Worm (Caenorhabditis elegans): ENCODE results near the gene cam-1.
A peak's percentile ranks its signal among the peaks of the same experiment; 100 is the strongest.

Gene cam-1

DNA sequence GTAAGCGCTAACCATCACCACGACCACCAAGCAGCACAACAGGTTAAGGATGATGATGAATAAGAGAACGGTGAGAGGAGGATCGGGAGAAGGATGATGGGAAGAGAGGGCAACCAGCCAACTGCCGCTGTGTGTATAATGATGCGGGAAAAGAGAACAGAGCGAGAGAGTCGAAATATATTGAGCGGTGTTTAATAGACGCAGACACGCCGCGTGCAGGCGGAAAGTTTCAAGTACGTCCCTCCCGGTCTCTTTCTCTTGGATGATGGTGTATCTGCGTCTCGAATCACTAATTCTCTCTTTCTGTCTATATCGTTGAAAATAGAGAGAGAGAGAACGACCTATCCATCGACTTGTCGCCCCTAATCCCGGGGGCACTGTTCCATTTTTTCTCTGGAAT lies 46.6 kb upstream of the cam-1 start (continued):
- TF ChIP-seq nhr-179 (tag; optimal IDR thresholded peaks at IDR 0.05) = no peak
- no peak for TF ChIP-seq ztf-6 (GFP tag; IDR thresholded peaks at IDR 0.05)
- TF ChIP-seq snpc-4 (GFP tag; optimal IDR thresholded peaks at IDR 0.05) = no peak
- no peak for TF ChIP-seq snpc-4 (tag; optimal IDR thresholded peaks at IDR 0.05)
- TF ChIP-seq athp-1 (tag; optimal IDR thresholded peaks at IDR 0.05) = no peak
- no peak for TF ChIP-seq F57C9.4 (tag; optimal IDR thresholded peaks at IDR 0.05)
- no peak for TF ChIP-seq B0035.1 (tag; optimal IDR thresholded peaks at IDR 0.05)
- TF ChIP-seq dpff-1 (tag; optimal IDR thresholded peaks at IDR 0.05) = no peak
- no peak for TF ChIP-seq F57A8.1 (GFP tag; optimal IDR thresholded peaks at IDR 0.05)
- TF ChIP-seq atf-7 (tag; optimal IDR thresholded peaks at IDR 0.05) = no peak
- no peak for TF ChIP-seq K12H6.12 (tag; optimal IDR thresholded peaks at IDR 0.05)
- no peak for TF ChIP-seq ceh-40 (GFP tag; IDR thresholded peaks at IDR 0.05)
- peak; percentile 8 for TF ChIP-seq lin-40 (tag; optimal IDR thresholded peaks at IDR 0.05)
- no peak for TF ChIP-seq ztf-26 (tag; optimal IDR thresholded peaks at IDR 0.05)
- peak; percentile 10 for TF ChIP-seq ceh-27 (GFP tag; optimal IDR thresholded peaks at IDR 0.05)
- TF ChIP-seq ztf-18 (tag; optimal IDR thresholded peaks at IDR 0.05) = no peak
- TF ChIP-seq ZK185.1 (tag; optimal IDR thresholded peaks at IDR 0.05; ENCODE audit: poor library complexity, severe bottlenecking) = no peak
- TF ChIP-seq lir-1 (GFP tag; conservative IDR thresholded peaks at IDR 0.05) = no peak

DNA sequence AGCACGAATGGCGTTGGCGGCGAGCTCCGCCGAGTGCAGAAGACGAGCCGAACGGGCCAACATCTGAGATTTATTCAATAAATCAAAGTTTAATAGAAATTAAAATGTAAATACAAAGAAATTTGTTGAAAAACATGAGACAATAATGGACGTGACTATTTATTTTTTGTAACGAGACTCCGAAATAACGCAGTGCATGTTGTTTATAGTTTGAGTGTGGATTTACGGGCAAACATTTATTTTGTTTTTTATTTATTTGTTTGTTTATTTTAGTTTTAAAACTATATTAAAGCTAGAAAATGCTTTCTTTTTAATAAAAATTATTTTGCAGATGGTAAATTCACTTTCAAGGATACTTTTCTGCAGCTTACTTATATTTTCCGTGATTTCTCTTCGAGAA lies 42.6 kb upstream of the cam-1 start, which contains the start of the genes sdhb-1 and cup-15:
Gene sdhb-1, minus strand, starts transcription at position 63 of the 400 bp plus-strand sequence.
Gene cup-15, plus strand, starts transcription at position 332 of the 400 bp plus-strand sequence.
- TF ChIP-seq nfyb-1 (GFP tag; IDR thresholded peaks at IDR 0.05) = no peak
- TF ChIP-seq attf-3 (GFP tag; conservative IDR thresholded peaks at IDR 0.05) = peak; percentile 87
- TF ChIP-seq ekl-4 (GFP tag; IDR thresholded peaks at IDR 0.05) = no peak

DNA sequence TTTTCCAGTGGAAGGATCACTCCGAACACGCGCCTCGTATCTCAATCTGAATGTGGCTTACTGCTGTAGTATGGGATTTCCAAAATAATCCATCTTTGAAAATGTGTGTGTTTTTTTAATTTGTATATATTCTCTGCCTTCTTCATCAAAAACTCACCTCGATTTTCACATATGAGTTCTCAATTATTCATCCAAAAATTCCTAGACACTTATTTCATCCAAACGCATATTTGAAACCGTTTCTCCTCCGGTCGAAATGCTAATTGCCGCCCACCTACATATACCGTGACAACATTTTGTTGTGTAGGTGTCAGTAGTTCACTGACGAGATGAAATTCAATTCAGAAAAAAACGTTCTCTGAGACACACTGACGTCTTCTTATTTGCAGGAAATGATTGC lies 37.3 kb upstream of the cam-1 start:
- no peak for TF ChIP-seq B0261.1 (tag; optimal IDR thresholded peaks at IDR 0.05)
- no peak for TF ChIP-seq nfyb-1 (GFP tag; IDR thresholded peaks at IDR 0.05)
- no peak for TF ChIP-seq F33H1.4 (GFP tag; IDR thresholded peaks at IDR 0.05)
- TF ChIP-seq K11D2.4 (GFP tag; IDR thresholded peaks at IDR 0.05) = no peak
- no peak for TF ChIP-seq mel-28 (tag; optimal IDR thresholded peaks at IDR 0.05; ENCODE audit: borderline replicate concordance)
- TF ChIP-seq efl-1 (GFP tag; optimal IDR thresholded peaks at IDR 0.05) = no peak
- no peak for TF ChIP-seq let-526 (GFP tag; IDR thresholded peaks at IDR 0.05)
- TF ChIP-seq ztf-28 (GFP tag; IDR thresholded peaks at IDR 0.05) = no peak
- no peak for TF ChIP-seq hmg-1.2 (GFP tag; IDR thresholded peaks at IDR 0.05)
- no peak for TF ChIP-seq madf-3 (GFP tag; IDR thresholded peaks at IDR 0.05)
- no peak for TF ChIP-seq egl-18 (GFP tag; IDR thresholded peaks at IDR 0.05)
- no peak for TF ChIP-seq B0035.1 (tag; optimal IDR thresholded peaks at IDR 0.05)
- no peak for TF ChIP-seq Y95B8A.8 (GFP tag; IDR thresholded peaks at IDR 0.05)

DNA sequence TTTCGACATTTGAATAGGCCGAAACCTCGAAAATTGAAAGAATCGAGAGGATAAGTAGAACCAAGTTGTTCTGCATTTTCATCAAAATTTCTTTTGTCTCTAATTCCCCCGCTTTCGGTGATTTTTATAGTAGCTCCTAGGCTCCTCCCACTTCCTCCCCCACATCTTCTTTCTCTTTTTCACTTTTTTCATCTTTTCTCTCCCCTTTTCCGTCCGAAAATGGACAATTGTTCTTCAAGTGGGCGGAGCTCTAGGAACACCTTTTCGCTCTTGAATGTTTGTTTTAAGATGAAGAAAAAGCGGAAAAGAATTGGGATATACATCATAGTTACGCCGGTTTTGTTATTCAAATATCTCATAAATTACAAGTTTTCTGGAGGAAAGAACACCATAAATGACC lies 36.4 kb upstream of the cam-1 start, which contains the start of gene F42A8.1:
Gene F42A8.1, minus strand, starts transcription at position 101 of the 400 bp plus-strand sequence.
- TF ChIP-seq ztf-28 (GFP tag; IDR thresholded peaks at IDR 0.05) = no peak
- no peak for TF ChIP-seq C06A6.2 (GFP tag; conservative IDR thresholded peaks at IDR 0.05)
- TF ChIP-seq repo-1 (tag; optimal IDR thresholded peaks at IDR 0.05) = no peak
- TF ChIP-seq lag-1 (GFP tag; IDR thresholded peaks at IDR 0.05) = no peak

Measured in whole organism, young adult.